Worm (Caenorhabditis elegans): ENCODE data around the gene srw-63.
A peak's percentile ranks its signal among the peaks of the same experiment; 100 is the strongest.

Gene srw-63

DNA sequence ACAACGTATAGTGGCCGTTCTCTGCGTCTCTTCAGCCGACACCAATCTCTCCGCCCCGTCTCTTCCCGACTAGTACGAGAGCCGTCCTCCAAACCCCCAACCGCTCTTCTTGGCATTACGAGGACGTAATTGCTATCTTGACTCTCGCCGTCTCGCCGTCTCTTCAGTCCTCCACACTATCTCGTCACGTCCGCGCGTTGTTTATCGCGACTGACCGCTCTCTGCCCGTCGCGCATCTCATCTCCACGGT, 17.7 kb upstream of the srw-63 start (continued):
- peak; percentile 41 for TF ChIP-seq ztf-18 (tag; optimal IDR thresholded peaks at IDR 0.05)
- TF ChIP-seq ztf-28 (GFP tag; IDR thresholded peaks at IDR 0.05) = no peak
- TF ChIP-seq nfya-1 (tag; optimal IDR thresholded peaks at IDR 0.05; ENCODE audit: borderline replicate concordance, insufficient read depth) = no peak
- no peak for TF ChIP-seq lsl-1 (GFP tag; optimal IDR thresholded peaks at IDR 0.05)
- TF ChIP-seq ceh-100 (GFP tag; IDR thresholded peaks at IDR 0.05) = no peak

DNA sequence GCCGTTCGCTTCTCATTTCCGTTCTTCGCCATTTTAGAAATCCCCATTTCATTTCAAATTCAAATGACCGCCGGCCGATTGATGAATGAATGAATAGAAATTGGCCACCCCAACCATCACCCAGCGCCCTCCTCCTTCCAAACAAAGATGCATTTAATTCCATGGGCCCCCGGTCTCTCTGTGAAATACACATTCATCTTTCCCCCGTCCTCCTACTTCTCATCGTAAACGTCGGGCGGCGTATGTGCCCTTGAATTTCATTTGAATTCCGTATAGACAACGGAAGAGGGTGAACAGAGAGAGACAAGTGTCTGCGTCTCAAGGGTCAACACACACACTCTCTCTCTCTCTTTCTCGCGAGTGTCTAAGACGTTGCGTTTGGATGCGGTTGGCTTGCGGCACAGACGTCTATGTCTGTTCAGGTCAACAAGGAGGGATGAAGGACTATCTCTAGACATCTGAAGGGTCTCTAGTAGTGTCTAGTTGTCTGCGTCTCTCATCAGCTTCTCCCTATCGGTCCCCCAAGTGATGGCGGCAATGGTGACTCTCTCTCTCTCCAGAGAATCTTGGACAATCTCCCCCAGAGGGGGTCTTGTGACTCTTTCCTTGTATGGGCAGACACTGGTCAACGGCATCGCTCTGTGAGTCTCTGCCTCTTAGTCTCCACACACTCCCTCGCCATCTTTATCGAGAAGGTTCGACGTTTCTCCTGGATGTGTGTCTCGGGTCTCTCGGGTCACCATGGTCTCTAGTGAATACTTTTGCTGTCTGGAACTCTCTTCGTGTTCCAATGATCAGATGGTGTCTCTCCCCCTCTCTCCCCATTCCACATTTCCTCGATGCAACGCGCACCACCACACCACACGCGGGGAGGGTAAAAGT, 17.1 kb upstream of the srw-63 start:
- TF ChIP-seq bed-1 (GFP tag; IDR thresholded peaks at IDR 0.05) = 0 out of 2 replicates have a peak, but pooled peaks have one; percentile 32
- no peak for TF ChIP-seq hlh-26 (GFP tag; conservative IDR thresholded peaks at IDR 0.05)
- TF ChIP-seq ceh-79 (tag; optimal IDR thresholded peaks at IDR 0.05) = no peak
- peak; percentile 61 for TF ChIP-seq B0336.3 (GFP tag; IDR thresholded peaks at IDR 0.05)
- TF ChIP-seq repo-1 (tag; optimal IDR thresholded peaks at IDR 0.05) = no peak
- TF ChIP-seq Y56A3A.18 (GFP tag; IDR thresholded peaks at IDR 0.05) = no peak
- no peak for TF ChIP-seq sdz-38 (tag; optimal IDR thresholded peaks at IDR 0.05)
- TF ChIP-seq F39B2.1 (GFP tag; IDR thresholded peaks at IDR 0.05) = no peak
- no peak for TF ChIP-seq mxl-1 (tag; optimal IDR thresholded peaks at IDR 0.05)
- TF ChIP-seq mel-28 (tag; optimal IDR thresholded peaks at IDR 0.05; ENCODE audit: borderline replicate concordance) = no peak
- TF ChIP-seq madf-10 (tag; optimal IDR thresholded peaks at IDR 0.05) = peak; percentile 65
- TF ChIP-seq unc-130 (GFP tag; optimal IDR thresholded peaks at IDR 0.05) = no peak
- TF ChIP-seq pha-4 (tag; optimal IDR thresholded peaks at IDR 0.05) = no peak
- TF ChIP-seq D2030.7 (GFP tag; IDR thresholded peaks at IDR 0.05) = no peak
- TF ChIP-seq nfya-2 (GFP tag; IDR thresholded peaks at IDR 0.05) = no peak
- TF ChIP-seq zfh-2 (GFP tag; conservative IDR thresholded peaks at IDR 0.05) = no peak
- TF ChIP-seq die-1 (tag; optimal IDR thresholded peaks at IDR 0.05) = no peak
- peak; percentile 57 for TF ChIP-seq gei-17 (GFP tag; optimal IDR thresholded peaks at IDR 0.05)
- TF ChIP-seq ztf-18 (tag; optimal IDR thresholded peaks at IDR 0.05) = no peak
- peak; percentile 74 for TF ChIP-seq atf-7 (tag; optimal IDR thresholded peaks at IDR 0.05)
- TF ChIP-seq ceh-91 (GFP tag; IDR thresholded peaks at IDR 0.05) = no peak
- TF ChIP-seq rpc-1 (optimal IDR thresholded peaks at IDR 0.05) = peak; percentile 10
- TF ChIP-seq rpc-1 (tag; optimal IDR thresholded peaks at IDR 0.05) = no peak
- no peak for TF ChIP-seq ceh-40 (GFP tag; IDR thresholded peaks at IDR 0.05)
- TF ChIP-seq ztf-25 (GFP tag; IDR thresholded peaks at IDR 0.05) = no peak
- TF ChIP-seq F55B11.4 (tag; optimal IDR thresholded peaks at IDR 0.05; ENCODE audit: borderline replicate concordance, insufficient read depth) = no peak
- TF ChIP-seq lsy-27 (tag; optimal IDR thresholded peaks at IDR 0.05; ENCODE audit: borderline replicate concordance, insufficient read depth) = no peak
- peak; percentile 2 for TF ChIP-seq tbp1 (GFP tag; optimal IDR thresholded peaks at IDR 0.05)
- TF ChIP-seq K12H6.12 (tag; optimal IDR thresholded peaks at IDR 0.05) = peak; percentile 58
- TF ChIP-seq pbrm-1 (GFP tag; IDR thresholded peaks at IDR 0.05) = 0 out of 2 replicates have a peak, but pooled peaks have one; percentile 62
- no peak for TF ChIP-seq lsl-1 (GFP tag; optimal IDR thresholded peaks at IDR 0.05)
- TF ChIP-seq lin-26 (GFP tag; IDR thresholded peaks at IDR 0.05) = no peak
- no peak for TF ChIP-seq madf-6 (GFP tag; IDR thresholded peaks at IDR 0.05)
- no peak for TF ChIP-seq akir-1 (GFP tag; optimal IDR thresholded peaks at IDR 0.05)
- TF ChIP-seq chd-7 (tag; optimal IDR thresholded peaks at IDR 0.05) = peak; percentile 78
- no peak for TF ChIP-seq F37B4.10 (GFP tag; IDR thresholded peaks at IDR 0.05)
- peak; percentile 15; the same call in 1 of the 2 replicates for TF ChIP-seq sea-2 (GFP tag; IDR thresholded peaks at IDR 0.05)
- no peak for TF ChIP-seq cebp-2 (GFP tag; IDR thresholded peaks at IDR 0.05)
- TF ChIP-seq dox-1 (GFP tag; IDR thresholded peaks at IDR 0.05) = no peak
- TF ChIP-seq lin-40 (tag; optimal IDR thresholded peaks at IDR 0.05) = peak; percentile 89
- TF ChIP-seq nfyb-1 (GFP tag; IDR thresholded peaks at IDR 0.05) = peak; percentile 89
- TF ChIP-seq rec-8 (tag; optimal IDR thresholded peaks at IDR 0.05) = no peak
- 0 out of 2 replicates have a peak, but pooled peaks have one; percentile 28 for TF ChIP-seq aptf-2 (GFP tag; conservative IDR thresholded peaks at IDR 0.05)

All from whole organism, young adult.